Worm (Caenorhabditis elegans) whole organism, L4 larva: ENCODE results near the gene F42C5.3.

Experiments used
- F10B5.3 ChIP-seq: sonication (generic microtip); optimal IDR thresholded peaks from 2 replicates; lab custom pipeline; 2016; ENCODE audit warnings: mild to moderate bottlenecking, missing genetic modification characterization, missing compliant biosample characterization
- F37D6.2 ChIP-seq: sonication (generic microtip); optimal IDR thresholded peaks from 2 replicates; lab custom pipeline; 2016; ENCODE audit warnings: mild to moderate bottlenecking, missing genetic modification characterization, missing compliant biosample characterization
- F49E8.2 ChIP-seq: sonication (generic microtip); optimal IDR thresholded peaks from 2 replicates; lab custom pipeline; 2016; ENCODE audit warnings: missing compliant biosample characterization, mild to moderate bottlenecking, missing genetic modification characterization, borderline replicate concordance
- T20F7.1 ChIP-seq: fragments of 200-800 bp; sonication (Bioruptor generic); optimal IDR thresholded peaks from 2 replicates; lab custom pipeline; 2018; ENCODE audit warnings: mild to moderate bottlenecking, missing genetic modification characterization, missing compliant biosample characterization
- T26A8.4 ChIP-seq: fragments of 200-800 bp; sonication (Bioruptor generic); IDR thresholded peaks from 2 replicates; pipeline ENCODE4 v1.3.6; 2022; ENCODE audit warnings: missing genetic modification characterization, missing compliant biosample characterization
- aly-2 ChIP-seq: sonication (generic microtip); optimal IDR thresholded peaks from 2 replicates; lab custom pipeline; 2018; ENCODE audit warnings: missing biosample characterization, missing genetic modification characterization
- ama-1 ChIP-seq: fragments of 150-350 bp; optimal IDR thresholded peaks from 2 replicates; lab custom pipeline; 2014; ENCODE audit warnings: inconsistent platforms, mixed read lengths
- ceh-28 ChIP-seq: fragments of 150-350 bp; optimal IDR thresholded peaks from 2 replicates; lab custom pipeline; 2014; ENCODE audit warnings: missing biosample characterization, missing genetic modification reagents, missing genetic modification characterization
- ceh-82 ChIP-seq: sonication (generic microtip); optimal IDR thresholded peaks from 2 replicates; lab custom pipeline; 2017; ENCODE audit warnings: missing biosample characterization, missing genetic modification characterization
- ces-1 ChIP-seq: fragments of 150-350 bp; sonication (generic microtip); optimal IDR thresholded peaks from 4 replicates; lab custom pipeline; 2014; ENCODE audit warnings: missing biosample characterization, missing genetic modification reagents, missing genetic modification characterization
- daf-12 ChIP-seq: fragments of 150-350 bp; optimal IDR thresholded peaks from 2 replicates; lab custom pipeline; 2014; ENCODE audit warnings: missing biosample characterization, missing genetic modification reagents, missing genetic modification characterization
- daf-16 ChIP-seq, 3 experiments: sonication (generic microtip); optimal IDR thresholded peaks; 2 replicates each; lab custom pipeline; 2016 to 2017; ENCODE audit warnings: missing genetic modification characterization in 3 of 3, missing genetic modification reagents in 3 of 3, mild to moderate bottlenecking in 2 of 3, missing compliant biosample characterization in 2 of 3, missing biosample characterization in 1 of 3, moderate library complexity in 1 of 3
- daf-19 ChIP-seq: fragments of 200-800 bp; sonication (Bioruptor generic); conservative IDR thresholded peaks from 2 replicates; pipeline ENCODE4 v1.3.6; 2022; ENCODE audit warnings: missing genetic modification characterization, missing compliant biosample characterization
- dmd-6 ChIP-seq: fragments of 200-800 bp; sonication (Bioruptor generic); IDR thresholded peaks from 2 replicates; pipeline ENCODE4 v1.3.6; 2022; ENCODE audit warnings: missing genetic modification reagents, missing genetic modification characterization, missing compliant biosample characterization
- dmd-9 ChIP-seq: fragments of 200-800 bp; sonication (Bioruptor generic); IDR thresholded peaks from 2 replicates; pipeline ENCODE4 v1.3.6; 2022; ENCODE audit warnings: missing genetic modification reagents, missing genetic modification characterization, missing compliant biosample characterization
- dpl-1 ChIP-seq: fragments of 150-350 bp; optimal IDR thresholded peaks from 2 replicates; lab custom pipeline; 2014; ENCODE audit warnings: missing biosample characterization, missing genetic modification reagents, missing genetic modification characterization
- dve-1 ChIP-seq: sonication (generic microtip); optimal IDR thresholded peaks from 2 replicates; lab custom pipeline; 2017; ENCODE audit warnings: antibody characterized with exemption, mild to moderate bottlenecking, missing genetic modification characterization, missing compliant biosample characterization; ENCODE audit not compliant: insufficient read depth
- fkh-10 ChIP-seq: fragments of 150-350 bp; optimal IDR thresholded peaks from 2 replicates; lab custom pipeline; 2014; ENCODE audit warnings: missing biosample characterization, missing genetic modification reagents, missing genetic modification characterization
- hlh-11 ChIP-seq: fragments of 200-800 bp; sonication (Bioruptor generic); optimal IDR thresholded peaks from 2 replicates; lab custom pipeline; 2018; ENCODE audit warnings: mild to moderate bottlenecking, missing genetic modification characterization, missing compliant biosample characterization
- hlh-30 ChIP-seq: sonication (generic microtip); optimal IDR thresholded peaks from 2 replicates; lab custom pipeline; 2017; ENCODE audit warnings: antibody characterized with exemption, mild to moderate bottlenecking, missing genetic modification characterization, missing compliant biosample characterization; ENCODE audit not compliant: insufficient read depth
- hmg-1.1 ChIP-seq: fragments of 200-800 bp; sonication (Bioruptor generic); IDR thresholded peaks from 2 replicates; pipeline ENCODE4 v1.3.6; 2022; ENCODE audit warnings: missing genetic modification reagents, missing genetic modification characterization, missing compliant biosample characterization
- lim-7 ChIP-seq: fragments of 200-800 bp; sonication (Bioruptor generic); IDR thresholded peaks from 2 replicates; pipeline ENCODE4 v1.3.6; 2022; ENCODE audit warnings: missing genetic modification characterization, missing compliant biosample characterization
- lin-13 ChIP-seq: fragments of 150-350 bp; optimal IDR thresholded peaks from 2 replicates; lab custom pipeline; 2014; ENCODE audit warnings: missing biosample characterization, missing genetic modification reagents, missing genetic modification characterization
- lin-15B ChIP-seq: fragments of 150-350 bp; sonication (generic microtip); optimal IDR thresholded peaks from 3 replicates; lab custom pipeline; 2014; ENCODE audit warnings: missing biosample characterization, missing genetic modification characterization
- lin-29 ChIP-seq: fragments of 200-800 bp; sonication (Bioruptor generic); IDR thresholded peaks from 2 replicates; pipeline ENCODE4 v1.3.6; 2022; ENCODE audit warnings: missing genetic modification reagents, missing genetic modification characterization, missing compliant biosample characterization
- lin-38 ChIP-seq: fragments of 200-800 bp; sonication (Bioruptor generic); IDR thresholded peaks from 2 replicates; pipeline ENCODE4 v1.3.6; 2022; ENCODE audit warnings: missing genetic modification reagents, missing genetic modification characterization, missing compliant biosample characterization
- lsy-2 ChIP-seq, 2 experiments: fragments of 150-350 bp in 1 of 2; sonication (generic microtip) in 1 of 2; optimal IDR thresholded peaks; 2 replicates each; lab custom pipeline; 2014 to 2017; ENCODE audit warnings: missing biosample characterization in 2 of 2, missing genetic modification characterization in 2 of 2
- mdl-1 ChIP-seq, 2 experiments: fragments of 150-350 bp in 1 of 2; sonication (generic microtip) in 1 of 2; optimal IDR thresholded peaks; 2 replicates each; lab custom pipeline; 2014 to 2017; ENCODE audit warnings: missing biosample characterization in 2 of 2, missing genetic modification characterization in 2 of 2
- mep-1 ChIP-seq: fragments of 150-350 bp; sonication (generic microtip); optimal IDR thresholded peaks from 3 replicates; lab custom pipeline; 2014; ENCODE audit warnings: missing biosample characterization, missing genetic modification characterization
- mes-2 ChIP-seq: sonication (generic microtip); optimal IDR thresholded peaks from 2 replicates; lab custom pipeline; 2016; ENCODE audit warnings: missing genotype, mild to moderate bottlenecking, missing genetic modification characterization, missing compliant biosample characterization; ENCODE audit not compliant: poor library complexity, severe bottlenecking
- mxl-2 ChIP-seq: fragments of 200-800 bp; sonication (Bioruptor generic); conservative IDR thresholded peaks from 2 replicates; pipeline ENCODE4 v1.3.6; 2022; ENCODE audit warnings: missing genetic modification reagents, missing genetic modification characterization, missing compliant biosample characterization
- mxl-3 ChIP-seq: fragments of 200-800 bp; sonication (Bioruptor generic); optimal IDR thresholded peaks from 2 replicates; lab custom pipeline; 2018; ENCODE audit warnings: mild to moderate bottlenecking, missing genetic modification characterization, missing compliant biosample characterization
- nhr-11 ChIP-seq: fragments of 150-350 bp; optimal IDR thresholded peaks from 2 replicates; lab custom pipeline; 2014; ENCODE audit warnings: missing biosample characterization, missing genetic modification characterization
- nhr-25 ChIP-seq: sonication (generic microtip); optimal IDR thresholded peaks from 2 replicates; lab custom pipeline; 2017; ENCODE audit warnings: missing genetic modification characterization, mild to moderate bottlenecking, missing compliant biosample characterization, antibody characterized with exemption, moderate library complexity, borderline replicate concordance; ENCODE audit not compliant: insufficient read depth
- nhr-28 ChIP-seq: fragments of 150-350 bp; optimal IDR thresholded peaks from 2 replicates; lab custom pipeline; 2014; ENCODE audit warnings: missing biosample characterization, missing genetic modification characterization
- nhr-77 ChIP-seq: fragments of 150-350 bp; optimal IDR thresholded peaks from 2 replicates; lab custom pipeline; 2014; ENCODE audit warnings: missing biosample characterization, missing genetic modification characterization
- pha-4 ChIP-seq, 2 experiments: fragments of 150-350 bp in 1 of 2; fragments of 200-800 bp in 1 of 2; sonication (Bioruptor generic) in 1 of 2; IDR thresholded peaks in 1 of 2; optimal IDR thresholded peaks in 1 of 2; 2 replicates each; pipeline versions ENCODE4 v1.3.6 to Lab custom; 2014 to 2022; ENCODE audit warnings: missing genetic modification characterization in 2 of 2, missing genetic modification reagents in 2 of 2, missing biosample characterization in 1 of 2, missing compliant biosample characterization in 1 of 2
- pqm-1 ChIP-seq: sonication (generic microtip); optimal IDR thresholded peaks from 2 replicates; lab custom pipeline; 2017; ENCODE audit warnings: missing biosample characterization, missing genetic modification characterization
- set-16 ChIP-seq: fragments of 200-800 bp; sonication (Bioruptor generic); IDR thresholded peaks from 2 replicates; pipeline ENCODE4 v1.3.6; 2022; ENCODE audit warnings: missing genetic modification reagents, missing genetic modification characterization, missing compliant biosample characterization
- snpc-1.2 ChIP-seq: fragments of 200-800 bp; sonication (Bioruptor generic); IDR thresholded peaks from 2 replicates; pipeline ENCODE4 v1.3.6; 2022; ENCODE audit warnings: missing genetic modification reagents, missing genetic modification characterization, missing compliant biosample characterization
- snpc-4 ChIP-seq: fragments of 150-350 bp; optimal IDR thresholded peaks from 2 replicates; lab custom pipeline; 2014; ENCODE audit warnings: missing biosample characterization, missing genetic modification characterization
- spr-1 ChIP-seq: sonication (generic microtip); optimal IDR thresholded peaks from 2 replicates; lab custom pipeline; 2016; ENCODE audit warnings: mild to moderate bottlenecking, missing genetic modification characterization, missing compliant biosample characterization
- tra-1 ChIP-seq: fragments of 200-800 bp; sonication (Bioruptor generic); IDR thresholded peaks from 2 replicates; pipeline ENCODE4 v1.3.6; 2022; ENCODE audit warnings: missing genetic modification reagents, missing genetic modification characterization, missing compliant biosample characterization
- unc-130 ChIP-seq: sonication (generic microtip); optimal IDR thresholded peaks from 2 replicates; lab custom pipeline; 2016; ENCODE audit warnings: missing genetic modification reagents, missing genetic modification characterization, missing compliant biosample characterization
- unc-39 ChIP-seq: sonication (generic microtip); optimal IDR thresholded peaks from 2 replicates; lab custom pipeline; 2017; ENCODE audit warnings: missing biosample characterization, missing genetic modification characterization
- zfp-2 ChIP-seq: sonication (generic microtip); optimal IDR thresholded peaks from 2 replicates; lab custom pipeline; 2016; ENCODE audit warnings: mild to moderate bottlenecking, missing genetic modification characterization, missing compliant biosample characterization
- zfp-3 ChIP-seq: fragments of 200-800 bp; sonication (Bioruptor generic); conservative IDR thresholded peaks from 2 replicates; pipeline ENCODE4 v1.3.6; 2022; ENCODE audit warnings: missing genetic modification reagents, missing genetic modification characterization, missing compliant biosample characterization
- zip-2 ChIP-seq: fragments of 150-350 bp; optimal IDR thresholded peaks from 2 replicates; lab custom pipeline; 2014; ENCODE audit warnings: missing biosample characterization, missing genetic modification characterization
- ztf-11 ChIP-seq: fragments of 150-350 bp; optimal IDR thresholded peaks from 2 replicates; lab custom pipeline; 2014; ENCODE audit warnings: missing biosample characterization, missing genetic modification characterization
- ztf-7 ChIP-seq: fragments of 150-350 bp; optimal IDR thresholded peaks from 2 replicates; lab custom pipeline; 2014; ENCODE audit warnings: missing biosample characterization, missing genetic modification characterization

Gene F42C5.3

ce11 chrIV:7313962-7314361 lies 26.6 kb upstream of the F42C5.3 start:
- TF ChIP-seq tra-1 (GFP tag; lab: Robert Waterston, UW), result no peak
- no peak for TF ChIP-seq set-16
- peak; percentile 6 for TF ChIP-seq nhr-11 (tag; lab: Kevin White, UChicago)
- no peak for TF ChIP-seq dmd-9 (GFP tag; lab: Robert Waterston, UW)
- TF ChIP-seq hlh-11 (tag; lab: Kevin White, UChicago), result peak; percentile 68
- TF ChIP-seq pha-4 (GFP tag; IDR thresholded peaks at IDR 0.05; lab: Robert Waterston, UW), result 0 out of 2 replicates have a peak, but pooled peaks have one; percentile 25
- TF ChIP-seq pha-4 (tag; optimal IDR thresholded peaks at IDR 0.05; lab: Kevin White, UChicago), result peak; percentile 66
- peak; percentile 87 for TF ChIP-seq hlh-30 (tag; lab: Kevin White, UChicago)
- no peak for TF ChIP-seq lin-29
- TF ChIP-seq dpl-1 (GFP tag; lab: Kevin White, UChicago), result peak; percentile 34
- peak; percentile 30 for TF ChIP-seq unc-130 (GFP tag; lab: Kevin White, UChicago)
- TF ChIP-seq lim-7 (GFP tag; lab: Robert Waterston, UW), result no peak
- TF ChIP-seq lin-15B (tag; lab: Kevin White, UChicago), result no peak
- peak; percentile 35 for TF ChIP-seq nhr-28 (tag; lab: Kevin White, UChicago)
- TF ChIP-seq mdl-1 (tag; optimal IDR thresholded peaks at IDR 0.05; lab: Kevin White, UChicago), result no peak
- TF ChIP-seq snpc-1.2 (GFP tag; lab: Robert Waterston, UW), result 0 out of 2 replicates have a peak, but pooled peaks have one; percentile 40
- TF ChIP-seq mep-1 (tag; lab: Kevin White, UChicago), result peak; percentile 77
- no peak for TF ChIP-seq ceh-28 (tag; lab: Kevin White, UChicago)
- TF ChIP-seq unc-39 (tag; lab: Kevin White, UChicago), result no peak
- no peak for TF ChIP-seq ztf-11 (tag; lab: Kevin White, UChicago)
- TF ChIP-seq T26A8.4 (GFP tag; lab: Robert Waterston, UW), result peak; percentile 20; the same call in 1 of the 2 replicates
- TF ChIP-seq F37D6.2 (tag; lab: Kevin White, UChicago), result no peak
- no peak for TF ChIP-seq aly-2 (tag; lab: Kevin White, UChicago)
- TF ChIP-seq ztf-7, result peak; percentile 7
- TF ChIP-seq mes-2 (tag; lab: Kevin White, UChicago), result peak; percentile 77
- TF ChIP-seq lsy-2 (tag; optimal IDR thresholded peaks at IDR 0.05; lab: Kevin White, UChicago), result peak in 1 of 2 experiments; percentile 79
- TF ChIP-seq T20F7.1 (GFP tag; lab: Kevin White, UChicago), result peak; percentile 67
- peak; percentile 58 for TF ChIP-seq hmg-1.1
- no peak for TF ChIP-seq ces-1 (GFP tag; lab: Kevin White, UChicago)
- no peak for TF ChIP-seq mxl-3
- TF ChIP-seq daf-16 (GFP tag; optimal IDR thresholded peaks at IDR 0.05; lab: Kevin White, UChicago), result peak in 1 of 2 experiments; percentile 29
- peak; percentile 80 for TF ChIP-seq daf-16 (tag; optimal IDR thresholded peaks at IDR 0.05; lab: Kevin White, UChicago)
- peak; percentile 57 for TF ChIP-seq lin-38
- TF ChIP-seq lin-13 (GFP tag; lab: Kevin White, UChicago), result no peak
- TF ChIP-seq ceh-82 (tag; lab: Kevin White, UChicago), result no peak
- TF ChIP-seq daf-12, result no peak
- TF ChIP-seq nhr-25 (tag; lab: Kevin White, UChicago), result peak; percentile 29
- TF ChIP-seq zip-2 (tag; lab: Kevin White, UChicago), result no peak
- TF ChIP-seq zfp-3 (GFP tag; lab: Robert Waterston, UW), result no peak
- TF ChIP-seq zfp-2, result no peak
- no peak for TF ChIP-seq daf-19 (GFP tag; lab: Robert Waterston, UW)
- TF ChIP-seq nhr-77 (tag; lab: Kevin White, UChicago), result peak; percentile 61
- peak; percentile 2 for TF ChIP-seq pqm-1 (tag; lab: Kevin White, UChicago)
- TF ChIP-seq F10B5.3 (tag; lab: Kevin White, UChicago), result no peak
- TF ChIP-seq dve-1 (tag; lab: Kevin White, UChicago), result peak; percentile 82
- TF ChIP-seq snpc-4 (tag; lab: Kevin White, UChicago), result no peak
- TF ChIP-seq spr-1 (tag; lab: Kevin White, UChicago), result no peak
- TF ChIP-seq F49E8.2, result no peak
- no peak for TF ChIP-seq mxl-2 (GFP tag; lab: Robert Waterston, UW)
- no peak for TF ChIP-seq fkh-10
- TF ChIP-seq dmd-6 (GFP tag; lab: Robert Waterston, UW), result peak; percentile 41
- TF ChIP-seq ama-1 (lab: Kevin White, UChicago), result peak; percentile 44
